Fruit fly (Drosophila melanogaster) whole organism, embryonic: ENCODE measurements around the gene Adat1.

Experiments
- CG10267 ChIP-seq: fragments of 200-800 bp; sonication (Bioruptor generic); optimal IDR thresholded peaks from 2 replicates; lab custom pipeline; 2018; ENCODE audit warnings: missing biosample characterization, mild to moderate bottlenecking, missing genetic modification characterization, moderate library complexity
- CG10462 ChIP-seq: fragments of 200-800 bp; sonication (Bioruptor generic); optimal IDR thresholded peaks from 2 replicates; lab custom pipeline; 2016; ENCODE audit warnings: missing biosample characterization, missing genetic modification characterization
- CG11560 ChIP-seq: fragments of 200-800 bp; sonication (Bioruptor generic); IDR thresholded peaks from 3 replicates; pipeline ENCODE4 v1.3.6; 2022; ENCODE audit warnings: missing biosample characterization, missing genetic modification characterization
- CG12299 ChIP-seq: fragments of 200-800 bp; sonication (Bioruptor generic); optimal IDR thresholded peaks from 2 replicates; lab custom pipeline; 2018; ENCODE audit warnings: missing biosample characterization, mild to moderate bottlenecking, missing genetic modification characterization
- CG12391 ChIP-seq: fragments of 200-800 bp; sonication (Bioruptor generic); optimal IDR thresholded peaks from 3 replicates; lab custom pipeline; 2018; ENCODE audit warnings: missing biosample characterization, mild to moderate bottlenecking, missing genetic modification characterization, moderate library complexity
- CG12659 ChIP-seq: fragments of 200-800 bp; sonication (Bioruptor generic); optimal IDR thresholded peaks from 3 replicates; lab custom pipeline; 2017; ENCODE audit warnings: mild to moderate bottlenecking, missing biosample characterization, missing genetic modification reagents, missing genetic modification characterization
- CG13624 ChIP-seq: fragments of 200-800 bp; sonication (Bioruptor generic); optimal IDR thresholded peaks from 2 replicates; lab custom pipeline; 2016; ENCODE audit warnings: missing biosample characterization, missing genetic modification characterization
- CG13775 ChIP-seq: fragments of 200-800 bp; sonication (Bioruptor generic); optimal IDR thresholded peaks from 3 replicates; lab custom pipeline; 2017; ENCODE audit warnings: missing biosample characterization, mild to moderate bottlenecking, missing genetic modification characterization
- CG14710 ChIP-seq: fragments of 200-800 bp; sonication (Bioruptor generic); optimal IDR thresholded peaks from 3 replicates; lab custom pipeline; 2019; ENCODE audit warnings: missing biosample characterization, mild to moderate bottlenecking, missing genetic modification characterization, moderate library complexity
- CG15269 ChIP-seq: fragments of 200-800 bp; sonication (Bioruptor generic); optimal IDR thresholded peaks from 2 replicates; lab custom pipeline; 2018; ENCODE audit warnings: missing biosample characterization, mild to moderate bottlenecking, missing genetic modification characterization, moderate library complexity
- CG17186 ChIP-seq: fragments of 200-800 bp; sonication (Bioruptor generic); optimal IDR thresholded peaks from 3 replicates; lab custom pipeline; 2017; ENCODE audit warnings: missing biosample characterization, missing genetic modification reagents, missing genetic modification characterization
- CG2202 ChIP-seq: fragments of 200-800 bp; sonication (Bioruptor generic); optimal IDR thresholded peaks from 2 replicates; lab custom pipeline; 2018; ENCODE audit warnings: missing biosample characterization, mild to moderate bottlenecking, missing genetic modification characterization
- CG2712 ChIP-seq: fragments of 200-800 bp; optimal IDR thresholded peaks from 3 replicates; lab custom pipeline; 2019; ENCODE audit warnings: missing biosample characterization, mild to moderate bottlenecking, missing genetic modification characterization, moderate library complexity
- CG33213 ChIP-seq: fragments of 200-800 bp; sonication (Bioruptor generic); optimal IDR thresholded peaks from 3 replicates; lab custom pipeline; 2016; ENCODE audit warnings: missing biosample characterization, missing genetic modification characterization
- CG42726 ChIP-seq: fragments of 200-800 bp; sonication (Bioruptor generic); IDR thresholded peaks from 2 replicates; pipeline ENCODE4 v1.3.6; 2022; ENCODE audit warnings: missing biosample characterization, missing genetic modification characterization; ENCODE audit not compliant: partially characterized antibody
- CG4424 ChIP-seq: fragments of 200-800 bp; sonication (Bioruptor generic); optimal IDR thresholded peaks from 3 replicates; lab custom pipeline; 2016; ENCODE audit warnings: missing biosample characterization, missing genetic modification characterization
- CG7928 ChIP-seq: fragments of 200-800 bp; sonication (Bioruptor generic); optimal IDR thresholded peaks from 2 replicates; lab custom pipeline; 2017; ENCODE audit warnings: missing biosample characterization, mild to moderate bottlenecking, missing genetic modification characterization
- CG8388 ChIP-seq: fragments of 200-800 bp; sonication (Bioruptor generic); optimal IDR thresholded peaks from 2 replicates; lab custom pipeline; 2019; ENCODE audit warnings: missing biosample characterization, mild to moderate bottlenecking, missing genetic modification characterization, moderate library complexity
- CG9797 ChIP-seq: fragments of 200-800 bp; sonication (Bioruptor generic); optimal IDR thresholded peaks from 3 replicates; lab custom pipeline; 2018; ENCODE audit warnings: missing biosample characterization, mild to moderate bottlenecking, missing genetic modification characterization
- Dref ChIP-seq: fragments of 200-800 bp; sonication (Bioruptor generic); IDR thresholded peaks from 2 replicates; pipeline ENCODE4 v1.3.6; 2022; ENCODE audit warnings: missing biosample characterization, missing genetic modification characterization
- E2f2 ChIP-seq: fragments of 200-800 bp; sonication (Bioruptor generic); IDR thresholded peaks from 2 replicates; pipeline ENCODE4 v1.3.6; 2022; ENCODE audit warnings: missing biosample characterization, missing genetic modification characterization
- HLH3B ChIP-seq: fragments of 200-800 bp; sonication (Bioruptor generic); IDR thresholded peaks from 2 replicates; pipeline ENCODE4 v1.3.6; 2022; ENCODE audit warnings: missing biosample characterization, missing genetic modification characterization
- HLH4C ChIP-seq: fragments of 200-800 bp; sonication (Bioruptor generic); IDR thresholded peaks from 3 replicates; pipeline ENCODE4 v1.3.6; 2022; ENCODE audit warnings: missing biosample characterization, missing genetic modification characterization; ENCODE audit not compliant: partially characterized antibody
- HLH54F ChIP-seq: fragments of 200-800 bp; sonication (Bioruptor generic); optimal IDR thresholded peaks from 3 replicates; lab custom pipeline; 2016; ENCODE audit warnings: missing biosample characterization, missing genetic modification characterization
- Hmr ChIP-seq: fragments of 200-800 bp; sonication (Bioruptor generic); optimal IDR thresholded peaks from 3 replicates; lab custom pipeline; 2017; ENCODE audit warnings: mild to moderate bottlenecking, missing biosample characterization, missing genetic modification reagents, missing genetic modification characterization
- Meics ChIP-seq: fragments of 200-800 bp; sonication (Bioruptor generic); optimal IDR thresholded peaks from 2 replicates; lab custom pipeline; 2017; ENCODE audit warnings: missing biosample characterization, mild to moderate bottlenecking, missing genetic modification characterization
- NfI ChIP-seq: fragments of 200-800 bp; sonication (Bioruptor generic); optimal IDR thresholded peaks from 3 replicates; lab custom pipeline; 2018; ENCODE audit warnings: missing biosample characterization, mild to moderate bottlenecking, missing genetic modification characterization, moderate library complexity
- Ptx1 ChIP-seq: fragments of 200-800 bp; sonication (Bioruptor generic); IDR thresholded peaks from 2 replicates; pipeline ENCODE4 v1.3.6; 2022; ENCODE audit warnings: missing biosample characterization, missing genetic modification characterization
- Scr ChIP-seq: fragments of 200-800 bp; sonication (Bioruptor generic); IDR thresholded peaks from 2 replicates; pipeline ENCODE4 v1.3.6; 2022; ENCODE audit warnings: missing biosample characterization, missing genetic modification characterization; ENCODE audit not compliant: partially characterized antibody
- Six4 ChIP-seq: fragments of 200-800 bp; sonication (Bioruptor generic); optimal IDR thresholded peaks from 2 replicates; lab custom pipeline; 2016; ENCODE audit warnings: missing biosample characterization, missing genetic modification characterization
- Sry-δ ChIP-seq: fragments of 200-800 bp; sonication (Bioruptor generic); optimal IDR thresholded peaks from 2 replicates; lab custom pipeline; 2016; ENCODE audit warnings: missing biosample characterization, missing genetic modification characterization
- Tbp ChIP-seq: fragments of >200 bp; optimal IDR thresholded peaks from 2 replicates; lab custom pipeline; 2018; ENCODE audit warnings: missing biosample characterization, missing genetic modification characterization
- aop ChIP-seq: fragments of 200-800 bp; sonication (Bioruptor generic); IDR thresholded peaks from 2 replicates; pipeline ENCODE4 v1.3.6; 2022; ENCODE audit warnings: missing biosample characterization, missing genetic modification characterization
- btn ChIP-seq: fragments of 200-800 bp; sonication (Bioruptor generic); optimal IDR thresholded peaks from 2 replicates; lab custom pipeline; 2016; ENCODE audit warnings: missing biosample characterization, missing genetic modification characterization
- cg ChIP-seq: fragments of 200-800 bp; sonication (Bioruptor generic); optimal IDR thresholded peaks from 3 replicates; lab custom pipeline; 2019; ENCODE audit warnings: missing biosample characterization, mild to moderate bottlenecking, missing genetic modification characterization, moderate library complexity
- ci ChIP-seq: fragments of 200-800 bp; sonication (Bioruptor generic); IDR thresholded peaks from 3 replicates; pipeline ENCODE4 v1.3.6; 2022; ENCODE audit warnings: missing biosample characterization, missing genetic modification characterization
- crp ChIP-seq, 2 experiments: fragments of 200-800 bp; sonication (Bioruptor generic); optimal IDR thresholded peaks; 2 replicates in 1 of 2; 3 replicates in 1 of 2; lab custom pipeline; 2017; ENCODE audit warnings: missing biosample characterization in 2 of 2, missing genetic modification characterization in 2 of 2, mild to moderate bottlenecking in 1 of 2, moderate library complexity in 1 of 2
- en ChIP-seq: fragments of 200-800 bp; sonication (Bioruptor generic); optimal IDR thresholded peaks from 2 replicates; lab custom pipeline; 2016; ENCODE audit warnings: missing biosample characterization, missing genetic modification characterization
- grau ChIP-seq: fragments of 200-800 bp; optimal IDR thresholded peaks from 3 replicates; lab custom pipeline; 2019; ENCODE audit warnings: missing biosample characterization, mild to moderate bottlenecking, missing genetic modification characterization, moderate library complexity
- gsb-n ChIP-seq: fragments of 200-800 bp; sonication (Bioruptor generic); optimal IDR thresholded peaks from 3 replicates; lab custom pipeline; 2018; ENCODE audit warnings: missing biosample characterization, mild to moderate bottlenecking, missing genetic modification characterization
- hb ChIP-seq: fragments of 200-800 bp; sonication (Bioruptor generic); IDR thresholded peaks from 3 replicates; pipeline ENCODE4 v1.3.6; 2022; ENCODE audit warnings: missing biosample characterization, missing genetic modification characterization; ENCODE audit not compliant: partially characterized antibody
- ken ChIP-seq: fragments of 200-800 bp; sonication (Bioruptor generic); IDR thresholded peaks from 3 replicates; pipeline ENCODE4 v1.3.6; 2022; ENCODE audit warnings: missing biosample characterization, missing genetic modification characterization
- lmd ChIP-seq: fragments of 200-800 bp; sonication (Bioruptor generic); IDR thresholded peaks from 2 replicates; pipeline ENCODE4 v1.3.6; 2022; ENCODE audit warnings: missing biosample characterization, missing genetic modification characterization
- lola ChIP-seq, 3 experiments: fragments of >200 bp in 2 of 3; fragments of 200-800 bp in 1 of 3; sonication (Bioruptor generic) in 1 of 3; optimal IDR thresholded peaks; 2 replicates each; lab custom pipeline; 2017 to 2019; ENCODE audit warnings: missing biosample characterization in 3 of 3, missing genetic modification characterization in 3 of 3, mild to moderate bottlenecking in 1 of 3, moderate library complexity in 1 of 3
- pho ChIP-seq: fragments of 200-800 bp; sonication (Bioruptor generic); optimal IDR thresholded peaks from 2 replicates; lab custom pipeline; 2016; ENCODE audit warnings: missing biosample characterization, missing genetic modification characterization
- pzg ChIP-seq: fragments of 200-800 bp; sonication (Bioruptor generic); optimal IDR thresholded peaks from 3 replicates; lab custom pipeline; 2018; ENCODE audit warnings: missing biosample characterization, mild to moderate bottlenecking, missing genetic modification characterization, moderate library complexity
- seq ChIP-seq: fragments of 200-800 bp; sonication (Bioruptor generic); IDR thresholded peaks from 2 replicates; pipeline ENCODE4 v1.3.6; 2022; ENCODE audit warnings: missing biosample characterization, missing genetic modification characterization
- slp2 ChIP-seq: fragments of 200-800 bp; sonication (Bioruptor generic); optimal IDR thresholded peaks from 2 replicates; lab custom pipeline; 2016; ENCODE audit warnings: missing biosample characterization, missing genetic modification characterization
- sob ChIP-seq: fragments of 200-800 bp; sonication (Bioruptor generic); IDR thresholded peaks from 2 replicates; pipeline ENCODE4 v1.3.6; 2022; ENCODE audit warnings: missing biosample characterization, missing genetic modification characterization
- sug ChIP-seq: fragments of 200-800 bp; optimal IDR thresholded peaks from 2 replicates; lab custom pipeline; 2019; ENCODE audit warnings: missing biosample characterization, mild to moderate bottlenecking, missing genetic modification characterization, moderate library complexity

Adat1 gene

DNA sequence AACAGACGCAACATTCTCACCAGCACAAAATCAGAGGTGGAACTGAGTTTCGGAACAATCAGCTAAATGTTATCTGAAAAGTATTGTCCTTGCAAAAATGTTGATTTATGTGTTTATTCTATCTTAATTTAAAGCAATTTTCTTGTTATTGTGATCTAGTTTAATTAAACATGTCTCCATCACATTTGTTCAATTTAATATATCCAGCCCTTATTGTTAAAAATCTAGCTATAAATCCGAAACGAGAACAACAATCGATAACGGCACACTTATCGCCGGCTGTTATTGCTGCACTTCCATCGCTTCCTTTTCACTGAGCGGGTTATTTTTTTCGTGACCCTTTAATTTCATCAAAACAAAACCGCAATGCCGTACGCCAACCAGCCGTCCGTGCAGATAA, 21.8 kb upstream of the Adat1 start, which contains the start of the genes GatC, PolG2 and Polr2C (continued):
- TF ChIP-seq CG14710 (tag; lab: Kevin White, UChicago) (peak; percentile 67), CG7928 (GFP tag; lab: Kevin White, UChicago) (peak; percentile 76), grau (tag; lab: Kevin White, UChicago) (peak; percentile 65), HLH4C (GFP tag; lab: Robert Waterston, UW) (peak; percentile 93), CG13775 (peak; percentile 62), Meics (no peak), CG9797 (GFP tag; lab: Kevin White, UChicago) (peak; percentile 5), CG12299 (tag; lab: Kevin White, UChicago) (peak; percentile 64), Scr (GFP tag; lab: Robert Waterston, UW) (peak; percentile 79), cg (GFP tag; lab: Kevin White, UChicago) (no peak), CG33213 (GFP tag; lab: Kevin White, UChicago) (peak; percentile 27), pho (GFP tag; lab: Kevin White, UChicago) (peak; percentile 5), HLH3B (GFP tag; lab: Robert Waterston, UW) (no peak; the same call in 1 of the 2 replicates), CG10462 (GFP tag; lab: Kevin White, UChicago) (peak; percentile 16), slp2 (GFP tag; lab: Kevin White, UChicago) (no peak), CG12391 (peak; percentile 69), Tbp (GFP tag; lab: Kevin White, UChicago) (no peak), seq (GFP tag; lab: Robert Waterston, UW) (peak; percentile 30; the same call in 1 of the 2 replicates), HLH54F (GFP tag; lab: Kevin White, UChicago) (peak; percentile 41), Ptx1 (GFP tag; lab: Robert Waterston, UW) (peak; percentile 60), sug (tag; lab: Kevin White, UChicago) (peak; percentile 52), CG17186 (peak; percentile 63), Dref (GFP tag; lab: Robert Waterston, UW) (peak; percentile 80), CG4424 (GFP tag; lab: Kevin White, UChicago) (peak; percentile 6), lmd (peak; percentile 41; the same call in 1 of the 2 replicates), Six4 (GFP tag; lab: Kevin White, UChicago) (no peak), Hmr (GFP tag; lab: Kevin White, UChicago) (no peak), E2f2 (GFP tag; lab: Robert Waterston, UW) (peak; percentile 74), btn (GFP tag; lab: Kevin White, UChicago) (no peak), sob (GFP tag; lab: Robert Waterston, UW) (peak; percentile 72), CG2712 (tag; lab: Kevin White, UChicago) (peak; percentile 41), CG13624 (GFP tag; lab: Kevin White, UChicago) (peak; percentile 36), hb (peak; percentile 67; the same call in 2 of the 3 replicates), CG11560 (tag; lab: Robert Waterston, UW) (no peak), aop (GFP tag; lab: Robert Waterston, UW) (no peak), CG2202 (tag; lab: Kevin White, UChicago) (no peak), ci (GFP tag; lab: Robert Waterston, UW) (peak; percentile 49), CG15269 (no peak), CG42726 (GFP tag; lab: Robert Waterston, UW) (peak; percentile 6; the same call in 1 of the 2 replicates), pzg (GFP tag; lab: Kevin White, UChicago) (peak; percentile 72), CG12659 (GFP tag; lab: Kevin White, UChicago) (peak; percentile 75), CG10267 (tag; lab: Kevin White, UChicago) (peak; percentile 35), crp (GFP tag; optimal IDR thresholded peaks at IDR 0.05; lab: Kevin White, UChicago) (peak in 1 of 2 experiments; percentile 37), en (GFP tag; lab: Kevin White, UChicago) (no peak), ken (peak; percentile 47; the same call in 1 of the 3 replicates), NfI (GFP tag; lab: Kevin White, UChicago) (peak; percentile 60), gsb-n (tag; lab: Kevin White, UChicago) (no peak), Sry-δ (GFP tag; lab: Kevin White, UChicago) (peak; percentile 95), CG8388 (GFP tag; lab: Kevin White, UChicago) (peak; percentile 50), lola (GFP tag; optimal IDR thresholded peaks at IDR 0.05; lab: Kevin White, UChicago) (peak in 1 of 3 experiments; percentile 39)
